Fruit fly (Drosophila melanogaster): ENCODE measurements around the gene CG13895.

The CG13895 gene

dm6 chr3L:700160-700917, 7.7 kb downstream of the CG13895 start (continued):
- TF ChIP-seq org-1 (GFP tag; optimal IDR thresholded peaks at IDR 0.05) (peak; percentile 47), gcm2 (GFP tag; optimal IDR thresholded peaks at IDR 0.05) (no peak), CG11695 (GFP tag; IDR thresholded peaks at IDR 0.05) (peak; percentile 79), danr (GFP tag; IDR thresholded peaks at IDR 0.05) (peak; percentile 40; the same call in 1 of the 2 replicates), odd (GFP tag; optimal IDR thresholded peaks at IDR 0.05) (peak; percentile 46), al (GFP tag; IDR thresholded peaks at IDR 0.05) (peak; percentile 35; the same call in 1 of the 2 replicates), hth (optimal IDR thresholded peaks at IDR 0.05) (no peak), pnt (GFP tag; optimal IDR thresholded peaks at IDR 0.05) (no peak), bcd (GFP tag; optimal IDR thresholded peaks at IDR 0.05) (peak; percentile 35), CG4424 (GFP tag; optimal IDR thresholded peaks at IDR 0.05) (peak; percentile 28), gsb (GFP tag; IDR thresholded peaks at IDR 0.05) (no peak), Neu2 (GFP tag; optimal IDR thresholded peaks at IDR 0.05; ENCODE audit: borderline replicate concordance) (no peak), gt (GFP tag; IDR thresholded peaks at IDR 0.05) (no peak), zen2 (GFP tag; IDR thresholded peaks at IDR 0.05; ENCODE audit: partially characterized antibody) (no peak), lmd (GFP tag; IDR thresholded peaks at IDR 0.05) (peak; percentile 40; the same call in 1 of the 2 replicates), CG18764 (GFP tag; optimal IDR thresholded peaks at IDR 0.05) (peak; percentile 52), Hmr (GFP tag; optimal IDR thresholded peaks at IDR 0.05) (peak; percentile 70), Blimp-1 (GFP tag; optimal IDR thresholded peaks at IDR 0.05) (peak; percentile 73), CG15514 (GFP tag; optimal IDR thresholded peaks at IDR 0.05) (peak; percentile 50), kah (GFP tag; optimal IDR thresholded peaks at IDR 0.05) (peak; percentile 46), CG9817 (tag; optimal IDR thresholded peaks at IDR 0.05) (peak; percentile 36), Oaz (GFP tag; IDR thresholded peaks at IDR 0.05) (no peak), CG31224 (GFP tag; IDR thresholded peaks at IDR 0.05) (no peak), Xrp1 (GFP tag; IDR thresholded peaks at IDR 0.05) (peak; percentile 69), CG16813 (GFP tag; IDR thresholded peaks at IDR 0.05; ENCODE audit: partially characterized antibody) (no peak), her (GFP tag; optimal IDR thresholded peaks at IDR 0.05) (peak; percentile 57), br (optimal IDR thresholded peaks at IDR 0.05) (no peak), stc (GFP tag; IDR thresholded peaks at IDR 0.05) (peak; percentile 48; the same call in 1 of the 2 replicates), CG4707 (GFP tag; optimal IDR thresholded peaks at IDR 0.05) (peak; percentile 37), dmrt99B (tag; optimal IDR thresholded peaks at IDR 0.05) (peak; percentile 67), CG10431 (GFP tag; optimal IDR thresholded peaks at IDR 0.05) (no peak), mirr (GFP tag; optimal IDR thresholded peaks at IDR 0.05) (no peak), MTF-1 (GFP tag; optimal IDR thresholded peaks at IDR 0.05; ENCODE audit: borderline replicate concordance) (peak; percentile 40), CG12104 (GFP tag; optimal IDR thresholded peaks at IDR 0.05) (peak; percentile 26), CG12769 (tag; optimal IDR thresholded peaks at IDR 0.05) (peak; percentile 66), Spps (tag; optimal IDR thresholded peaks at IDR 0.05) (peak; percentile 31), croc (GFP tag; conservative IDR thresholded peaks at IDR 0.05) (no peak), CG8924 (tag; optimal IDR thresholded peaks at IDR 0.05) (peak; percentile 69), cato (GFP tag; optimal IDR thresholded peaks at IDR 0.05; ENCODE audit: borderline replicate concordance) (peak; percentile 18), Mrtf (GFP tag; IDR thresholded peaks at IDR 0.05) (no peak), NfI (GFP tag; optimal IDR thresholded peaks at IDR 0.05) (peak; percentile 60), GATAe (GFP tag; conservative IDR thresholded peaks at IDR 0.05) (no peak), CG13424 (tag; optimal IDR thresholded peaks at IDR 0.05) (peak; percentile 75), Side (GFP tag; optimal IDR thresholded peaks at IDR 0.05) (no peak), Dbx (GFP tag; IDR thresholded peaks at IDR 0.05) (no peak), gsb-n (tag; optimal IDR thresholded peaks at IDR 0.05) (peak; percentile 34), CG17802 (tag; optimal IDR thresholded peaks at IDR 0.05) (no peak), CG8388 (GFP tag; optimal IDR thresholded peaks at IDR 0.05) (peak; percentile 50), cas (GFP tag; IDR thresholded peaks at IDR 0.05) (no peak), Gsc (GFP tag; IDR thresholded peaks at IDR 0.05) (no peak)

Data from whole organism, embryonic.